Fruit fly (Drosophila melanogaster): ENCODE results near the gene hzg.
A peak's percentile ranks its signal among the peaks of the same experiment; 100 is the strongest.

DNA sequence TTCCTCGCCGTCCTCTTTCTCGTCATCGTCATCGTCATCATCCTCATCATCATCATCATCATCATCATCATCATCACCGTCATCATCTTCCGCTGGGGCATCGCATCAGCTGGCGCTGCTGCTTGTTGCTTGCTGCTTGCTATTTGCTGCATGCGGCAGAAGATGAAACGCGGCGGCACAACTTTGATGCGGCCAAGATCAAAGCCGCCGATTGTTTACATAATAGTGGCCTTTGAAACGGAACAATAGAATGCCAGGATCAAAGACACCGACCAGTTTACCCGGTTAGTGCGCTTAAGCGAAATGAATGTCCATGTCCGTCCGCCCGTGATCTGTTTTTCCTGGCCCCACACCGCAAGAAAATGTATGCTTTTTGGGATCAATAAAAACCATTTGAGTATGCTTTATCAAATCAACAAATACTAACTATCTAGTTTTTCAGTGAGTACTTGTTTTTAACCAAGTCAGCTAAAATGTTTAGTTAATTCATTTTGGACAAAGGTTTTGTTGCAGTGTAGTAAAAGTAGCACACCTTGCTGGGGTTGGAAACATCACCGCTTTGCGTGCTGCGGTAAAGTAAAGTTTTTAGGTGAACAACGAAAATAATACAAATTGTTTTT lies 16.6 kb upstream of the hzg start:
- TF ChIP-seq CG10631 (GFP tag; optimal IDR thresholded peaks at IDR 0.05) (peak; percentile 21), Ets96B (tag; optimal IDR thresholded peaks at IDR 0.05) (peak; percentile 46), CG11762 (GFP tag; optimal IDR thresholded peaks at IDR 0.05; ENCODE audit: insufficient read depth) (no peak), CG10669 (GFP tag; optimal IDR thresholded peaks at IDR 0.05) (peak; percentile 43), Eip93F (GFP tag; optimal IDR thresholded peaks at IDR 0.05) (no peak), CG8319 (GFP tag; optimal IDR thresholded peaks at IDR 0.05) (peak; percentile 31), achi (GFP tag; optimal IDR thresholded peaks at IDR 0.05) (peak; percentile 60), CG3032 (tag; optimal IDR thresholded peaks at IDR 0.05) (peak; percentile 26), CG34406 (GFP tag; optimal IDR thresholded peaks at IDR 0.05) (peak; percentile 26), OdsH (GFP tag; optimal IDR thresholded peaks at IDR 0.05) (peak; percentile 59), ss (GFP tag; optimal IDR thresholded peaks at IDR 0.05) (no peak), CG8632 (GFP tag; optimal IDR thresholded peaks at IDR 0.05) (peak; percentile 25), Hr39 (GFP tag; optimal IDR thresholded peaks at IDR 0.05) (peak; percentile 50), svp (GFP tag) (peak; percentile 71)

Measured in whole organism, prepupa.